Worm (Caenorhabditis elegans): ENCODE results near the gene M03F8.6.

ce11 chrV:5907090-5907489 is 47.6 kb downstream of the M03F8.6 start, which contains the start of gene C04E6.4:
- TF ChIP-seq hmg-1.1 (GFP tag; IDR thresholded peaks at IDR 0.05) (no peak), mep-1 (tag; optimal IDR thresholded peaks at IDR 0.05) (no peak), fkh-10 (GFP tag; optimal IDR thresholded peaks at IDR 0.05) (no peak), nhr-237 (tag; optimal IDR thresholded peaks at IDR 0.05) (no peak), aly-2 (tag; optimal IDR thresholded peaks at IDR 0.05) (no peak), ztf-11 (tag; optimal IDR thresholded peaks at IDR 0.05) (no peak), nhr-11 (tag; optimal IDR thresholded peaks at IDR 0.05) (no peak)
